Worm (Caenorhabditis elegans) whole organism, L4/young adult: ENCODE data around the gene srh-229.

Experiments used
- W03F9.2 ChIP-seq: fragments of 150-350 bp; optimal IDR thresholded peaks from 2 replicates; lab custom pipeline; 2014; ENCODE audit warnings: missing biosample characterization, missing genetic modification characterization
- dao-5 ChIP-seq: sonication (generic microtip); optimal IDR thresholded peaks from 2 replicates; lab custom pipeline; 2016; ENCODE audit warnings: missing genotype, missing genetic modification characterization, moderate library complexity, missing compliant biosample characterization
- him-1 ChIP-seq: sonication (generic microtip); optimal IDR thresholded peaks from 2 replicates; lab custom pipeline; 2016; ENCODE audit warnings: missing genotype, missing genetic modification reagents, missing genetic modification characterization, missing compliant biosample characterization

- no peak for TF ChIP-seq W03F9.2
- no peak for TF ChIP-seq dao-5 (tag; lab: Kevin White, UChicago)
- TF ChIP-seq him-1 (tag; lab: Kevin White, UChicago): no peak
These were observed 39.5 kb downstream of the srh-229 start, which contains the start of gene srh-89 for ce11 chrV:7464696-7465095.
